Worm (Caenorhabditis elegans) whole organism, L1 larva: Measurements from ENCODE around the gene ghi-1.

Experiments used
- C04F5.9 ChIP-seq: sonication (generic microtip); optimal IDR thresholded peaks from 2 replicates; lab custom pipeline; 2016; ENCODE audit warnings: missing genetic modification characterization, missing compliant biosample characterization
- C16A3.4 ChIP-seq: fragments of 150-350 bp; optimal IDR thresholded peaks from 2 replicates; lab custom pipeline; 2014; ENCODE audit warnings: missing biosample characterization, missing genetic modification characterization
- Y116A8C.19 ChIP-seq: sonication (generic microtip); optimal IDR thresholded peaks from 2 replicates; lab custom pipeline; 2016; ENCODE audit warnings: missing compliant biosample characterization, missing genetic modification characterization, borderline replicate concordance
- aha-1 ChIP-seq: fragments of 150-350 bp; optimal IDR thresholded peaks from 2 replicates; lab custom pipeline; 2014; ENCODE audit warnings: missing biosample characterization, missing genetic modification characterization
- blmp-1 ChIP-seq: fragments of 150-350 bp; optimal IDR thresholded peaks from 2 replicates; lab custom pipeline; 2014; ENCODE audit warnings: missing biosample characterization, missing genetic modification characterization
- ceh-63 ChIP-seq: fragments of 200-800 bp; sonication (Bioruptor generic); optimal IDR thresholded peaks from 2 replicates; lab custom pipeline; 2018; ENCODE audit warnings: mild to moderate bottlenecking, missing genetic modification characterization, missing compliant biosample characterization
- ceh-82 ChIP-seq, 3 experiments: fragments of 150-350 bp in 1 of 3; sonication (generic microtip) in 2 of 3; optimal IDR thresholded peaks; 2 replicates each; lab custom pipeline; 2014 to 2017; ENCODE audit warnings: missing biosample characterization in 3 of 3, missing genetic modification characterization in 3 of 3
- ceh-88 ChIP-seq: fragments of 200-800 bp; sonication (Bioruptor generic); IDR thresholded peaks from 2 replicates; pipeline ENCODE4 v1.3.6; 2022; ENCODE audit warnings: missing genetic modification characterization, missing compliant biosample characterization
- ceh-90 ChIP-seq: sonication (generic microtip); optimal IDR thresholded peaks from 2 replicates; lab custom pipeline; 2016; ENCODE audit warnings: missing genetic modification characterization, missing compliant biosample characterization
- dpl-1 ChIP-seq, 3 experiments: fragments of 150-350 bp in 2 of 3; sonication (generic microtip) in 1 of 3; optimal IDR thresholded peaks; 2 replicates each; lab custom pipeline; 2014 to 2017; ENCODE audit warnings: missing biosample characterization in 3 of 3, missing genetic modification characterization in 3 of 3, missing genetic modification reagents in 3 of 3
- efl-1 ChIP-seq, 4 experiments: fragments of 150-350 bp; optimal IDR thresholded peaks in 3 of 4; peaks in 1 of 4; 1 replicate in 1 of 4; 2 replicates in 3 of 4; lab custom pipeline; 2014; ENCODE audit warnings: missing biosample characterization in 2 of 4, missing genetic modification characterization in 2 of 4, missing genetic modification reagents in 2 of 4
- efl-3 ChIP-seq: fragments of 200-800 bp; sonication (Bioruptor generic); optimal IDR thresholded peaks from 2 replicates; lab custom pipeline; 2018; ENCODE audit warnings: mild to moderate bottlenecking, missing genetic modification characterization, missing compliant biosample characterization
- elt-2 ChIP-seq: sonication (generic microtip); optimal IDR thresholded peaks from 2 replicates; lab custom pipeline; 2016; ENCODE audit warnings: missing genetic modification characterization, mild to moderate bottlenecking, inconsistent platforms, missing compliant biosample characterization, missing genetic modification reagents
- ets-5 ChIP-seq: fragments of 200-800 bp; sonication (Bioruptor generic); IDR thresholded peaks from 2 replicates; pipeline ENCODE4 v1.3.6; 2022; ENCODE audit warnings: missing genetic modification characterization, missing compliant biosample characterization
- fkh-10 ChIP-seq: sonication (generic microtip); optimal IDR thresholded peaks from 2 replicates; lab custom pipeline; 2017; ENCODE audit warnings: missing biosample characterization, missing genetic modification reagents, missing genetic modification characterization
- fkh-4 ChIP-seq: sonication (generic microtip); optimal IDR thresholded peaks from 2 replicates; lab custom pipeline; 2016; ENCODE audit warnings: missing compliant biosample characterization, missing genetic modification characterization, borderline replicate concordance
- fos-1 ChIP-seq: fragments of 150-350 bp; optimal IDR thresholded peaks from 2 replicates; lab custom pipeline; 2014; ENCODE audit warnings: missing biosample characterization, missing genetic modification characterization
- hlh-17 ChIP-seq: fragments of 200-800 bp; sonication (Bioruptor generic); optimal IDR thresholded peaks from 2 replicates; lab custom pipeline; 2018; ENCODE audit warnings: missing genetic modification characterization, mild to moderate bottlenecking, missing compliant biosample characterization, moderate library complexity, borderline replicate concordance
- hlh-4 ChIP-seq: sonication (generic microtip); optimal IDR thresholded peaks from 2 replicates; lab custom pipeline; 2016; ENCODE audit warnings: mild to moderate bottlenecking, missing genetic modification characterization, missing compliant biosample characterization
- jun-1 ChIP-seq: fragments of 150-350 bp; optimal IDR thresholded peaks from 2 replicates; lab custom pipeline; 2014; ENCODE audit warnings: missing biosample characterization, missing genetic modification reagents, missing genetic modification characterization
- lin-14 ChIP-seq: fragments of 200-800 bp; sonication (Bioruptor generic); optimal IDR thresholded peaks from 2 replicates; lab custom pipeline; 2018; ENCODE audit warnings: mild to moderate bottlenecking, missing genetic modification characterization, moderate library complexity, missing compliant biosample characterization
- lin-15B ChIP-seq: fragments of 150-350 bp; sonication (generic microtip); optimal IDR thresholded peaks from 3 replicates; lab custom pipeline; 2014; ENCODE audit warnings: missing biosample characterization, missing genetic modification characterization
- lin-35 ChIP-seq, 2 experiments: fragments of 150-350 bp; optimal IDR thresholded peaks; 2 replicates each; lab custom pipeline; 2014; ENCODE audit warnings: missing biosample characterization in 2 of 2, missing genetic modification characterization in 2 of 2, missing genetic modification reagents in 2 of 2
- lin-39 ChIP-seq: fragments of 150-350 bp; optimal IDR thresholded peaks from 2 replicates; lab custom pipeline; 2014; ENCODE audit warnings: missing biosample characterization, missing genetic modification reagents, missing genetic modification characterization
- lir-3 ChIP-seq: sonication (generic microtip); optimal IDR thresholded peaks from 2 replicates; lab custom pipeline; 2016; ENCODE audit warnings: mild to moderate bottlenecking, missing genetic modification characterization, moderate library complexity, missing compliant biosample characterization; ENCODE audit not compliant: poor library complexity
- lsy-2 ChIP-seq, 2 experiments: fragments of 150-350 bp; optimal IDR thresholded peaks; 2 replicates each; lab custom pipeline; 2014; ENCODE audit warnings: missing biosample characterization in 2 of 2, missing genetic modification characterization in 2 of 2
- mdl-1 ChIP-seq, 2 experiments: fragments of 150-350 bp; optimal IDR thresholded peaks; 2 replicates each; lab custom pipeline; 2014 to 2017; ENCODE audit warnings: missing biosample characterization in 2 of 2, missing genetic modification characterization in 2 of 2, inconsistent platforms in 1 of 2
- mef-2 ChIP-seq: fragments of 150-350 bp; optimal IDR thresholded peaks from 2 replicates; lab custom pipeline; 2014; ENCODE audit warnings: missing biosample characterization, missing genetic modification characterization
- nhr-11 ChIP-seq: fragments of 150-350 bp; optimal IDR thresholded peaks from 2 replicates; lab custom pipeline; 2014; ENCODE audit warnings: missing biosample characterization, missing genetic modification characterization
- nhr-19 ChIP-seq: fragments of 200-800 bp; sonication (Bioruptor generic); conservative IDR thresholded peaks from 2 replicates; pipeline ENCODE4 v1.3.6; 2022; ENCODE audit warnings: missing genetic modification characterization, missing compliant biosample characterization
- nhr-20 ChIP-seq: sonication (generic microtip); optimal IDR thresholded peaks from 2 replicates; lab custom pipeline; 2016; ENCODE audit warnings: mild to moderate bottlenecking, missing genetic modification characterization, missing compliant biosample characterization
- nhr-237 ChIP-seq: fragments of 150-350 bp; optimal IDR thresholded peaks from 2 replicates; lab custom pipeline; 2014; ENCODE audit warnings: missing biosample characterization, missing genetic modification characterization
- nhr-28 ChIP-seq: fragments of 150-350 bp; optimal IDR thresholded peaks from 2 replicates; lab custom pipeline; 2014; ENCODE audit warnings: missing biosample characterization, missing genetic modification characterization
- nhr-47 ChIP-seq: sonication (generic microtip); optimal IDR thresholded peaks from 2 replicates; lab custom pipeline; 2016; ENCODE audit warnings: mild to moderate bottlenecking, missing genetic modification characterization, moderate library complexity, missing compliant biosample characterization
- nhr-71 ChIP-seq: sonication (generic microtip); optimal IDR thresholded peaks from 2 replicates; lab custom pipeline; 2016; ENCODE audit warnings: mild to moderate bottlenecking, missing genetic modification characterization, moderate library complexity, missing compliant biosample characterization
- nhr-76 ChIP-seq: sonication (generic microtip); optimal IDR thresholded peaks from 2 replicates; lab custom pipeline; 2017; ENCODE audit warnings: missing biosample characterization, missing genetic modification characterization
- nhr-85 ChIP-seq: sonication (generic microtip); peaks from one replicate; lab custom pipeline; 2016; ENCODE audit warnings: missing genetic modification characterization, inconsistent platforms, missing compliant biosample characterization
- skn-1 ChIP-seq: fragments of 150-350 bp; optimal IDR thresholded peaks from 2 replicates; lab custom pipeline; 2014; ENCODE audit warnings: missing biosample characterization, missing genetic modification characterization
- snu-23 ChIP-seq: sonication (generic microtip); optimal IDR thresholded peaks from 2 replicates; lab custom pipeline; 2016; ENCODE audit warnings: missing genetic modification characterization, missing compliant biosample characterization
- swsn-7 ChIP-seq: sonication (generic microtip); optimal IDR thresholded peaks from 2 replicates; lab custom pipeline; 2016; ENCODE audit warnings: missing genetic modification characterization, missing compliant biosample characterization
- tbx-2 ChIP-seq: sonication (generic microtip); optimal IDR thresholded peaks from 2 replicates; lab custom pipeline; 2016; ENCODE audit warnings: missing genetic modification characterization, missing compliant biosample characterization
- xbp-1 ChIP-seq: sonication (generic microtip); optimal IDR thresholded peaks from 2 replicates; lab custom pipeline; 2016; ENCODE audit warnings: missing genetic modification characterization, missing compliant biosample characterization

Gene ghi-1

ce11 chrII:11646276-11646797, at the start of gene ghi-1:
ghi-1 (plus strand) TSS chrII:11646747.
- TF ChIP-seq aha-1 (tag; lab: Kevin White, UChicago) (no peak), skn-1 (peak; percentile 10), snu-23 (GFP tag; lab: Kevin White, UChicago) (peak; percentile 16), elt-2 (peak; percentile 44), efl-1 (optimal IDR thresholded peaks at IDR 0.05; lab: Kevin White, UChicago) (no peak), efl-1 (GFP tag; optimal IDR thresholded peaks at IDR 0.05 in 1 of 2; lab: Kevin White, UChicago) (peak in 1 of 2 experiments; percentile 91), nhr-71 (tag; lab: Kevin White, UChicago) (peak; percentile 12), Y116A8C.19 (tag; lab: Kevin White, UChicago) (no peak), lsy-2 (tag; optimal IDR thresholded peaks at IDR 0.05; lab: Kevin White, UChicago) (peak in 1 of 2 experiments; percentile 53), lin-14 (GFP tag; lab: Kevin White, UChicago) (peak; percentile 12), mdl-1 (tag; optimal IDR thresholded peaks at IDR 0.05; lab: Kevin White, UChicago) (peak in 1 of 2 experiments; percentile 29), lin-35 (GFP tag; optimal IDR thresholded peaks at IDR 0.05; lab: Kevin White, UChicago) (peak in 1 of 2 experiments; percentile 38), swsn-7 (tag; lab: Kevin White, UChicago) (no peak), fkh-10 (GFP tag; lab: Kevin White, UChicago) (no peak), nhr-85 (tag; lab: Kevin White, UChicago) (peak; percentile 76), jun-1 (tag; lab: Kevin White, UChicago) (no peak), nhr-20 (peak; percentile 3)

- TF ChIP-seq blmp-1 (peak; percentile 31), nhr-76 (tag; lab: Kevin White, UChicago) (no peak), efl-3 (GFP tag; lab: Kevin White, UChicago) (no peak), efl-1 (optimal IDR thresholded peaks at IDR 0.05; lab: Kevin White, UChicago) (peak; percentile 69 to 90), efl-1 (GFP tag; optimal IDR thresholded peaks at IDR 0.05 in 1 of 2; lab: Kevin White, UChicago) (peak; percentile 91 to 99), lin-39 (tag; lab: Kevin White, UChicago) (no peak), lin-15B (tag; lab: Kevin White, UChicago) (peak; percentile 20), ceh-82 (tag; optimal IDR thresholded peaks at IDR 0.05; lab: Kevin White, UChicago) (peak in 1 of 3 experiments; percentile 4), Y116A8C.19 (tag; lab: Kevin White, UChicago) (no peak), snu-23 (GFP tag; lab: Kevin White, UChicago) (peak; percentile 20), fos-1 (tag; lab: Kevin White, UChicago) (no peak), dpl-1 (GFP tag; optimal IDR thresholded peaks at IDR 0.05; lab: Kevin White, UChicago) (peak; percentile 83 to 91 (median 90)), xbp-1 (tag; lab: Kevin White, UChicago) (peak; percentile 2), nhr-237 (tag; lab: Kevin White, UChicago) (no peak), nhr-71 (tag; lab: Kevin White, UChicago) (peak; percentile 52), lin-14 (GFP tag; lab: Kevin White, UChicago) (peak; percentile 10), ceh-88 (GFP tag; lab: Robert Waterston, UW) (no peak), lin-35 (GFP tag; optimal IDR thresholded peaks at IDR 0.05; lab: Kevin White, UChicago) (peak; percentile 78 to 96), nhr-47 (tag; lab: Kevin White, UChicago) (peak; percentile 24), nhr-85 (tag; lab: Kevin White, UChicago) (peak; percentile 52), skn-1 (peak; percentile 22), C04F5.9 (tag; lab: Kevin White, UChicago) (no peak), lsy-2 (tag; optimal IDR thresholded peaks at IDR 0.05; lab: Kevin White, UChicago) (peak; percentile 20 to 65), tbx-2 (tag; lab: Kevin White, UChicago) (peak; percentile 20), nhr-11 (no peak)
These were observed 46.8 kb upstream of the ghi-1 start, which contains the start of gene npp-5 for ce11 chrII:11599751-11600150. npp-5 (minus strand) TSS chrII:11599809.

ce11 chrII:11600711-11601110, 45.8 kb upstream of the ghi-1 start, which contains the start of gene F07A11.4:
F07A11.4 (plus strand) TSS chrII:11601011.
- TF ChIP-seq swsn-7 (tag; lab: Kevin White, UChicago) = no peak
- TF ChIP-seq aha-1 (tag; lab: Kevin White, UChicago) = no peak

ce11 chrII:11602387-11602960, 44.1 kb upstream of the ghi-1 start:
- no peak for TF ChIP-seq elt-2
- TF ChIP-seq snu-23 (GFP tag; lab: Kevin White, UChicago) = no peak
- TF ChIP-seq lir-3 (tag; lab: Kevin White, UChicago) = no peak
- no peak for TF ChIP-seq ceh-90 (tag; lab: Kevin White, UChicago)
- TF ChIP-seq nhr-28 = no peak
- TF ChIP-seq ceh-63 (GFP tag; lab: Kevin White, UChicago) = no peak
- no peak for TF ChIP-seq hlh-4 (tag; lab: Kevin White, UChicago)
- TF ChIP-seq nhr-71 (tag; lab: Kevin White, UChicago) = peak; percentile 18
- TF ChIP-seq hlh-17 = no peak
- TF ChIP-seq fkh-4 (tag; lab: Kevin White, UChicago) = no peak
- TF ChIP-seq lin-15B (tag; lab: Kevin White, UChicago) = no peak
- peak; percentile 84 for TF ChIP-seq lin-14 (GFP tag; lab: Kevin White, UChicago)
- no peak for TF ChIP-seq nhr-19 (GFP tag; lab: Robert Waterston, UW)
- TF ChIP-seq ets-5 (GFP tag; lab: Robert Waterston, UW) = no peak
- no peak for TF ChIP-seq C16A3.4 (tag; lab: Kevin White, UChicago)
- TF ChIP-seq nhr-237 (tag; lab: Kevin White, UChicago) = no peak
- TF ChIP-seq mef-2 (tag; lab: Kevin White, UChicago) = no peak
